Worm (Caenorhabditis elegans) whole organism, young adult: ENCODE measurements around the gene F55C10.4.

Experiments
- F33H1.4 ChIP-seq: fragments of 200-800 bp; sonication (Bioruptor generic); IDR thresholded peaks from 2 replicates; pipeline ENCODE4 v1.3.6; 2022; ENCODE audit warnings: missing genetic modification reagents, missing genetic modification characterization, missing compliant biosample characterization
- F37B4.10 ChIP-seq: fragments of 200-800 bp; sonication (Bioruptor generic); IDR thresholded peaks from 2 replicates; pipeline ENCODE4 v1.3.6; 2022; ENCODE audit warnings: missing genetic modification characterization, missing compliant biosample characterization
- F39B2.1 ChIP-seq: fragments of 200-800 bp; sonication (Bioruptor generic); IDR thresholded peaks from 2 replicates; pipeline ENCODE4 v1.3.6; 2022; ENCODE audit warnings: missing genetic modification reagents, missing genetic modification characterization, missing compliant biosample characterization
- F49E8.2 ChIP-seq: sonication (generic microtip); optimal IDR thresholded peaks from 3 replicates; lab custom pipeline; 2017; ENCODE audit warnings: missing genetic modification characterization, mild to moderate bottlenecking, missing compliant biosample characterization, antibody characterized with exemption, moderate library complexity; ENCODE audit not compliant: insufficient read depth
- F55B11.4 ChIP-seq: sonication (generic microtip); optimal IDR thresholded peaks from 2 replicates; lab custom pipeline; 2016; ENCODE audit warnings: missing compliant biosample characterization, missing genetic modification characterization, borderline replicate concordance; ENCODE audit not compliant: insufficient read depth
- F57A8.1 ChIP-seq: fragments of 200-800 bp; sonication (Bioruptor generic); optimal IDR thresholded peaks from 2 replicates; lab custom pipeline; 2018; ENCODE audit warnings: mild to moderate bottlenecking, missing genetic modification characterization, moderate library complexity, missing compliant biosample characterization
- Y95B8A.8 ChIP-seq: fragments of 200-800 bp; sonication (Bioruptor generic); IDR thresholded peaks from 2 replicates; pipeline ENCODE4 v1.3.6; 2022; ENCODE audit warnings: missing genetic modification reagents, missing genetic modification characterization, missing compliant biosample characterization
- ZK185.1 ChIP-seq: sonication (generic microtip); optimal IDR thresholded peaks from 2 replicates; lab custom pipeline; 2016; ENCODE audit warnings: mild to moderate bottlenecking, missing genetic modification characterization, missing compliant biosample characterization; ENCODE audit not compliant: poor library complexity, severe bottlenecking
- atf-7 ChIP-seq: sonication (generic microtip); optimal IDR thresholded peaks from 2 replicates; lab custom pipeline; 2017; ENCODE audit warnings: mild to moderate bottlenecking, missing genetic modification characterization, missing compliant biosample characterization
- attf-3 ChIP-seq: fragments of 200-800 bp; sonication (Bioruptor generic); conservative IDR thresholded peaks from 2 replicates; pipeline ENCODE4 v1.3.6; 2022; ENCODE audit warnings: missing genetic modification reagents, missing genetic modification characterization, missing compliant biosample characterization
- bed-1 ChIP-seq: fragments of 200-800 bp; sonication (Bioruptor generic); IDR thresholded peaks from 2 replicates; pipeline ENCODE4 v1.3.6; 2022; ENCODE audit warnings: missing genetic modification reagents, missing genetic modification characterization, missing compliant biosample characterization
- ceh-58 ChIP-seq: fragments of 200-800 bp; sonication (Bioruptor generic); IDR thresholded peaks from 2 replicates; pipeline ENCODE4 v1.3.6; 2022; ENCODE audit warnings: missing genetic modification characterization, missing compliant biosample characterization
- dpl-1 ChIP-seq: fragments of 150-350 bp; optimal IDR thresholded peaks from 2 replicates; lab custom pipeline; 2014; ENCODE audit warnings: missing biosample characterization, missing genetic modification reagents, missing genetic modification characterization
- him-1 ChIP-seq: sonication (generic microtip); optimal IDR thresholded peaks from 2 replicates; lab custom pipeline; 2016; ENCODE audit warnings: missing genotype, missing genetic modification reagents, missing genetic modification characterization, missing compliant biosample characterization
- hlh-26 ChIP-seq: fragments of 200-800 bp; sonication (Bioruptor generic); conservative IDR thresholded peaks from 2 replicates; pipeline ENCODE4 v1.3.6; 2022; ENCODE audit warnings: missing genetic modification reagents, missing genetic modification characterization, missing compliant biosample characterization
- hmg-20 ChIP-seq: fragments of 200-800 bp; sonication (Bioruptor generic); IDR thresholded peaks from 2 replicates; pipeline ENCODE4 v1.3.6; 2022; ENCODE audit warnings: missing genetic modification reagents, missing genetic modification characterization, missing compliant biosample characterization
- let-526 ChIP-seq: fragments of 200-800 bp; sonication (Bioruptor generic); IDR thresholded peaks from 2 replicates; pipeline ENCODE4 v1.3.6; 2022; ENCODE audit warnings: missing genetic modification reagents, missing genetic modification characterization, missing compliant biosample characterization
- lin-35 ChIP-seq, 3 experiments: fragments of 150-350 bp in 2 of 3; sonication (generic microtip) in 1 of 3; optimal IDR thresholded peaks; 2 replicates each; lab custom pipeline; 2014 to 2018; ENCODE audit warnings: missing biosample characterization in 3 of 3, missing genetic modification characterization in 3 of 3, missing genetic modification reagents in 3 of 3
- lin-54 ChIP-seq: fragments of 200-800 bp; sonication (Bioruptor generic); optimal IDR thresholded peaks from 2 replicates; lab custom pipeline; 2018; ENCODE audit warnings: mild to moderate bottlenecking, missing genetic modification characterization, missing compliant biosample characterization
- lsl-1 ChIP-seq: fragments of 200-800 bp; sonication (Bioruptor generic); optimal IDR thresholded peaks from 2 replicates; lab custom pipeline; 2018; ENCODE audit warnings: mild to moderate bottlenecking, missing genetic modification characterization, moderate library complexity, missing compliant biosample characterization
- lsy-27 ChIP-seq: sonication (generic microtip); optimal IDR thresholded peaks from 2 replicates; lab custom pipeline; 2017; ENCODE audit warnings: missing genetic modification characterization, mild to moderate bottlenecking, missing compliant biosample characterization, antibody characterized with exemption, missing genotype, borderline replicate concordance; ENCODE audit not compliant: insufficient read depth
- madf-10 ChIP-seq: sonication (generic microtip); optimal IDR thresholded peaks from 2 replicates; lab custom pipeline; 2016; ENCODE audit warnings: mild to moderate bottlenecking, missing genetic modification characterization, missing compliant biosample characterization
- madf-3 ChIP-seq: fragments of 200-800 bp; sonication (Bioruptor generic); IDR thresholded peaks from 2 replicates; pipeline ENCODE4 v1.3.6; 2022; ENCODE audit warnings: missing genetic modification reagents, missing genetic modification characterization, missing compliant biosample characterization
- madf-6 ChIP-seq: fragments of 200-800 bp; sonication (Bioruptor generic); IDR thresholded peaks from 2 replicates; pipeline ENCODE4 v1.3.6; 2022; ENCODE audit warnings: missing genetic modification reagents, missing genetic modification characterization, missing compliant biosample characterization
- madf-8 ChIP-seq: fragments of 200-800 bp; sonication (Bioruptor generic); conservative IDR thresholded peaks from 2 replicates; pipeline ENCODE4 v1.3.6; 2022; ENCODE audit warnings: missing genetic modification reagents, missing genetic modification characterization, missing compliant biosample characterization
- nhr-120 ChIP-seq: fragments of 200-800 bp; sonication (Bioruptor generic); IDR thresholded peaks from 2 replicates; pipeline ENCODE4 v1.3.6; 2022; ENCODE audit warnings: missing genetic modification characterization, missing compliant biosample characterization
- nhr-179 ChIP-seq: sonication (generic microtip); optimal IDR thresholded peaks from 2 replicates; lab custom pipeline; 2016; ENCODE audit warnings: mild to moderate bottlenecking, missing genetic modification characterization, missing compliant biosample characterization
- pha-4 ChIP-seq: fragments of 150-350 bp; sonication (generic microtip); optimal IDR thresholded peaks from 2 replicates; lab custom pipeline; 2014; ENCODE audit warnings: missing biosample characterization, missing genetic modification reagents, missing genetic modification characterization
- rpc-1 ChIP-seq, 2 experiments: fragments of 150-350 bp in 1 of 2; sonication (generic microtip) in 1 of 2; optimal IDR thresholded peaks; 2 replicates each; lab custom pipeline; 2014 to 2018; ENCODE audit warnings: missing biosample characterization in 1 of 2, missing genetic modification characterization in 1 of 2, missing genetic modification reagents in 1 of 2, missing genotype in 1 of 2
- snpc-1.3 ChIP-seq: sonication (generic microtip); optimal IDR thresholded peaks from 2 replicates; lab custom pipeline; 2017; ENCODE audit warnings: missing genetic modification characterization, mild to moderate bottlenecking, missing compliant biosample characterization, antibody characterized with exemption, moderate library complexity, missing genotype, missing genetic modification reagents; ENCODE audit not compliant: insufficient read depth
- snpc-3.4 ChIP-seq: sonication (generic microtip); optimal IDR thresholded peaks from 2 replicates; lab custom pipeline; 2017; ENCODE audit warnings: missing genetic modification characterization, mild to moderate bottlenecking, missing compliant biosample characterization, antibody characterized with exemption, moderate library complexity, missing genotype, missing genetic modification reagents
- somi-1 ChIP-seq: fragments of 200-800 bp; sonication (Bioruptor generic); optimal IDR thresholded peaks from 2 replicates; lab custom pipeline; 2018; ENCODE audit warnings: mild to moderate bottlenecking, missing genetic modification characterization, missing compliant biosample characterization
- unc-130 ChIP-seq: sonication (generic microtip); optimal IDR thresholded peaks from 2 replicates; lab custom pipeline; 2016; ENCODE audit warnings: missing genetic modification reagents, missing genetic modification characterization, missing compliant biosample characterization
- xnd-1 ChIP-seq: sonication (generic microtip); optimal IDR thresholded peaks from 2 replicates; lab custom pipeline; 2016; ENCODE audit warnings: missing genotype, missing genetic modification reagents, missing genetic modification characterization, missing compliant biosample characterization
- zfh-2 ChIP-seq: fragments of 200-800 bp; sonication (Bioruptor generic); conservative IDR thresholded peaks from 2 replicates; pipeline ENCODE4 v1.3.6; 2022; ENCODE audit warnings: missing genetic modification reagents, missing genetic modification characterization, missing compliant biosample characterization
- zim-3 ChIP-seq: sonication (generic microtip); optimal IDR thresholded peaks from 2 replicates; lab custom pipeline; 2017; ENCODE audit warnings: mild to moderate bottlenecking, missing genetic modification characterization, moderate library complexity, missing compliant biosample characterization
- ztf-18 ChIP-seq: sonication (generic microtip); optimal IDR thresholded peaks from 2 replicates; lab custom pipeline; 2016; ENCODE audit warnings: missing genotype, mild to moderate bottlenecking, missing genetic modification characterization, missing compliant biosample characterization

F55C10.4 gene

DNA sequence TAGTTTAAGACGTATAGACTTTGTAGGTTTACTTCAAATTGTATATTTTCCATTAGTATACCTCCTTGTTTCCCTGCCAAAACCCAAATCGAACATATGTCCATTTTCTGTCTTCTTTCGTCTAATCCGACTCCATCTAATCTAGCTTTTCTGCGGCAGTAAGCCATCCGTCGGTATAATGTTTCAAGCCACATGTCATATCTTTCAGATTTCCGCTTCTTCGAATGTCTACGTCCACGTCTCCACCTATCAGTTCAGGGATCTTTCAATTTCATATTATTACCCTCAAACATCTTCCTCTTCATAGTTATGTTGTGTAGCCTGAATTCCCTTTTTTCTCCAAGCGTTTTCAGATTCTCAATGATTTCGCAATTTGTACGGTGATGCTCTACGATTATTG lies 42.4 kb upstream of the F55C10.4 start:
- TF ChIP-seq rpc-1 (optimal IDR thresholded peaks at IDR 0.05; lab: Kevin White, UChicago) (no peak), rpc-1 (tag; optimal IDR thresholded peaks at IDR 0.05; lab: Kevin White, UChicago) (no peak), F37B4.10 (GFP tag; lab: Robert Waterston, UW) (no peak), Y95B8A.8 (GFP tag; lab: Robert Waterston, UW) (no peak), madf-3 (no peak), snpc-3.4 (no peak), zfh-2 (GFP tag; lab: Robert Waterston, UW) (no peak), him-1 (no peak), nhr-120 (GFP tag; lab: Robert Waterston, UW) (no peak), attf-3 (GFP tag; lab: Robert Waterston, UW) (no peak), lsl-1 (no peak), atf-7 (tag; lab: Kevin White, UChicago) (no peak), ZK185.1 (no peak), nhr-179 (no peak), F39B2.1 (GFP tag; lab: Robert Waterston, UW) (no peak), F33H1.4 (GFP tag; lab: Robert Waterston, UW) (no peak), F55B11.4 (tag; lab: Kevin White, UChicago) (no peak)
- TF ChIP-seq, all 124 proteins: peak for 0

DNA sequence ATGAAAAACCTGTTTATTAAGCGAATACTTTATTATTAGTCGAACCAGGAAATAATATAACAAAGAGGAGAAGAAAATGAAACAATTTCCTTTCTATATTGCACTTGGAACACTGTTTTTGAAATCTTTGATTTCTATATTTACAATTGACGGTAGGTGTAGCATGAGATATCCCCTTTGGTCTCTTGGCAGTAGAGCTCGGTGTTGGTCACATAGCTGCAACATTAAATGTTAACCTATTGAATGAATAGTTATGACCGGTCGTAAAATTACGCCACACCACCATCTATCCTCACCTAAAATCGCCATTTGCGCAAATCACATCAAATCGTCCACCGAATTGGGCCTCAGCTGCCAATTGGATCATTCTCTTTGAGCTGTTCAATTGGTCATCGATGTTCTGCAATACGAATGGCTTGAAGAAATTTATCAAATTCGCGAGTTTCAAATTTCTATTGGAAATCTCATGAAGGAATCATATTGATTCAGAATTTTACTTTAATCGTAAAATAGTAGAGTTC lies 41.7 kb upstream of the F55C10.4 start:
- TF ChIP-seq madf-6 (GFP tag; lab: Robert Waterston, UW) = no peak
- TF ChIP-seq nhr-120 (GFP tag; lab: Robert Waterston, UW) = no peak
- no peak for TF ChIP-seq ztf-18
- no peak for TF ChIP-seq lin-54 (GFP tag; lab: Kevin White, UChicago)
- no peak for TF ChIP-seq dpl-1 (GFP tag; lab: Kevin White, UChicago)
- TF ChIP-seq ceh-58 (GFP tag; lab: Robert Waterston, UW) = no peak
- no peak for TF ChIP-seq zfh-2 (GFP tag; lab: Robert Waterston, UW)
- TF ChIP-seq madf-10 = no peak
- no peak for TF ChIP-seq lin-35 (GFP tag; optimal IDR thresholded peaks at IDR 0.05; lab: Kevin White, UChicago)
- TF ChIP-seq pha-4 (tag; lab: Kevin White, UChicago) = no peak

DNA sequence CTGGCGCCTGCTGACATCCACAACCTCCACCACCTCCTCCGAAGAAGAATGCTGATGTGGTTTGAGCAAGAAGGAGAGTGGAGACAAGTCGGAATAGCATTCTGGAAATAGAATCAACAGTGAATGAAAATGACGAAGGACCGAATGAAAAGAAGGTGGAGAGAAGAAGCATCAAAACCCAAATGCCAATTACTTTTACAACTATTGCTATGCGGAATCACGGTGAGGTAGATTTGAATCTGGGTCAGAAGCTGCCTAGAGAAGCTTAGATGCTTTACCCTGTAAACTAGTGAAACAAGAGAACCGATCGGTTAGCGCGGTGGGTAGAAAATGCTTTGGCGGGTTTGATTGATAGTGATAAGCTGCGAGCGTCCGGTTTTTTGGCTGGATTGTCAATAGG lies 39.6 kb upstream of the F55C10.4 start, which contains the start of gene grl-7:
TSS of gene grl-7 (minus strand) at position 101 of the 400 bp plus-strand sequence.
- TF ChIP-seq pha-4 (tag; lab: Kevin White, UChicago) (no peak), let-526 (GFP tag; lab: Robert Waterston, UW) (0 out of 2 replicates have a peak, but pooled peaks have one; percentile 24), hmg-20 (GFP tag; lab: Robert Waterston, UW) (no peak)

DNA sequence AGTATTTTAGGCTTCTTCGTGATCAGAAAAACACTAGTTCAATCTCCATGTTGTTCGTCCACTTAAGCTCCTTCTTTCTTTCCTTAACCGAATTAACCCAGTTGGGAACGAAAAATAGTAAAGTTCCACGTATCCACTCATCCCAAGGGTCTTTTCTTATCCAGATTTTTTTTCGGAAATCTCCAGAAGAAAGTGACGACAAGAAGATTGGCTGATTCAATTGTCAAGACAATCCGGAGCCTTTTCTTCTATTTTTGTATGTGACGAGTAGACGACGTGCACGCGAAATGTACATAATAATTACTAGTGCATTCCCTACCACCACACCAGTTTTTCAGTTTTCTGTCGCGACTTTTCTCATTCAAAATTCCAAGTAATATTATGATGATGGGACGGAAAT lies 35.3 kb upstream of the F55C10.4 start:
- TF ChIP-seq snpc-1.3 (no peak), snpc-3.4 (no peak), zim-3 (tag; lab: Kevin White, UChicago) (no peak), xnd-1 (tag; lab: Kevin White, UChicago) (no peak), lsy-27 (no peak), hlh-26 (GFP tag; lab: Robert Waterston, UW) (no peak), F49E8.2 (tag; lab: Kevin White, UChicago) (no peak), somi-1 (GFP tag; lab: Kevin White, UChicago) (no peak), madf-8 (GFP tag; lab: Robert Waterston, UW) (no peak), unc-130 (GFP tag; lab: Kevin White, UChicago) (no peak), madf-3 (no peak), F57A8.1 (no peak), bed-1 (no peak)
